Worm (Caenorhabditis elegans) whole organism, L2 larva: ENCODE measurements around the gene reps-1.

Experiments used
- egl-27 ChIP-seq: sonication (generic microtip); optimal IDR thresholded peaks from 3 replicates; lab custom pipeline; 2017; ENCODE audit warnings: missing biosample characterization, missing genetic modification reagents, missing genetic modification characterization
- lin-13 ChIP-seq: fragments of 150-350 bp; optimal IDR thresholded peaks from 2 replicates; lab custom pipeline; 2014; ENCODE audit warnings: missing biosample characterization, missing genetic modification reagents, missing genetic modification characterization
- mbf-1 ChIP-seq: sonication (generic microtip); optimal IDR thresholded peaks from 2 replicates; lab custom pipeline; 2017; ENCODE audit warnings: missing biosample characterization, missing genetic modification characterization
- skn-1 ChIP-seq: sonication (generic microtip); optimal IDR thresholded peaks from 2 replicates; lab custom pipeline; 2017; ENCODE audit warnings: missing biosample characterization, missing genetic modification characterization
- zag-1 ChIP-seq: fragments of 150-350 bp; optimal IDR thresholded peaks from 2 replicates; lab custom pipeline; 2014; ENCODE audit warnings: missing biosample characterization, missing genetic modification characterization

DNA sequence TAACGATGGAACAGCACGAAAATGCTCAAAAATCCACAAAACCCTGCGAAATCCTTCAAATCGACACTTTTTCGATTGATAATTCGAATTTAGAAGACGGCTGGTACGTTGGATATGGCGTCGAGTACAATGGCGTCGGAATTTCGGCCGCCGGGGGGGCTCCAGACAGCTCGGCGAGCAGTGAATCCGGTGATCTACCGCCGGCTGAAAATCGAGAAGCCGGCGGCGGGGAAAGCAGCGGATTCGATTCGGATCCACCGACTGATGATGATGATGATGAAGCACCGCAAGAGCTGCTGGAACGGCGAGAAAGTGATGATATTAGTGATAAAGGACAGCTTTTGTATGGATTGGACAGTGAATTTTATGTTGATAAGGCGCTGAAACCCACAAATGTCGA, 658 bp upstream of the reps-1 start:
- TF ChIP-seq zag-1 (tag; lab: Kevin White, UChicago), result no peak
- no peak for TF ChIP-seq egl-27 (tag; lab: Kevin White, UChicago)
- no peak for TF ChIP-seq lin-13
- TF ChIP-seq mbf-1 (tag; lab: Kevin White, UChicago), result no peak
- no peak for TF ChIP-seq skn-1 (tag; lab: Kevin White, UChicago)
